Worm (Caenorhabditis elegans) whole organism, L3 larva: ENCODE results near the gene W02F12.2.

ENCODE experiments used
- jun-1 ChIP-seq: fragments of 150-350 bp; optimal IDR thresholded peaks from 2 replicates; lab custom pipeline; 2014; ENCODE audit warnings: missing biosample characterization, missing genetic modification reagents, missing genetic modification characterization
- unc-62 ChIP-seq: fragments of 150-350 bp; sonication (generic microtip); optimal IDR thresholded peaks from 4 replicates; lab custom pipeline; 2014; ENCODE audit warnings: missing biosample characterization, missing genetic modification reagents, missing genetic modification characterization

- no peak for TF ChIP-seq jun-1 (tag; lab: Kevin White, UChicago)
- TF ChIP-seq unc-62 = no peak
These were observed 45.4 kb downstream of the W02F12.2 start, which contains the start of gene T10H9.8 for ce11 chrV:6652051-6652450.
